Fruit fly (Drosophila melanogaster) whole organism, wandering third instar larva: ENCODE results near the gene grim.

Experiments used
- Abd-B ChIP-seq: fragments of >200 bp; optimal IDR thresholded peaks from 2 replicates; lab custom pipeline; 2017; ENCODE audit warnings: missing biosample characterization, missing genetic modification characterization
- CG32264 ChIP-seq: fragments of 200-800 bp; sonication (Bioruptor generic); optimal IDR thresholded peaks from 2 replicates; lab custom pipeline; 2016; ENCODE audit warnings: missing biosample characterization, missing genetic modification characterization
- CrebA ChIP-seq: fragments of 200-800 bp; sonication (Bioruptor generic); optimal IDR thresholded peaks from 2 replicates; lab custom pipeline; 2016; ENCODE audit warnings: missing biosample characterization, mild to moderate bottlenecking, missing genetic modification characterization, borderline replicate concordance
- Dfd ChIP-seq: fragments of >200 bp; optimal IDR thresholded peaks from 2 replicates; lab custom pipeline; 2017; ENCODE audit warnings: missing biosample characterization, missing genetic modification characterization
- Dif ChIP-seq: fragments of 200-275, 200-300 bp; sonication (Bioruptor generic); optimal IDR thresholded peaks from 2 replicates; lab custom pipeline; 2018; ENCODE audit warnings: missing biosample characterization, missing genetic modification characterization; ENCODE audit not compliant: partially characterized antibody
- GATAd ChIP-seq: sonication (Bioruptor generic); optimal IDR thresholded peaks from 2 replicates; lab custom pipeline; 2016; ENCODE audit warnings: missing biosample characterization, missing genetic modification characterization
- HLH106 ChIP-seq: fragments of 200-800 bp; optimal IDR thresholded peaks from 3 replicates; lab custom pipeline; 2019; ENCODE audit warnings: missing biosample characterization, mild to moderate bottlenecking, missing genetic modification characterization, moderate library complexity
- Hnf4 ChIP-seq: fragments of 200-800 bp; sonication (Bioruptor generic); optimal IDR thresholded peaks from 2 replicates; lab custom pipeline; 2016; ENCODE audit warnings: missing biosample characterization, mild to moderate bottlenecking, missing genetic modification characterization
- Hr78 ChIP-seq: fragments of >200 bp; optimal IDR thresholded peaks from 2 replicates; lab custom pipeline; 2017; ENCODE audit warnings: missing biosample characterization, missing genetic modification characterization
- Jra ChIP-seq: sonication (Bioruptor generic); optimal IDR thresholded peaks from 2 replicates; lab custom pipeline; 2016; ENCODE audit warnings: missing biosample characterization, missing genetic modification characterization
- Mio ChIP-seq: sonication (Bioruptor generic); optimal IDR thresholded peaks from 2 replicates; lab custom pipeline; 2016; ENCODE audit warnings: missing biosample characterization, missing genetic modification characterization
- Myc ChIP-seq: fragments of >200 bp; optimal IDR thresholded peaks from 2 replicates; lab custom pipeline; 2017
- N ChIP-seq: fragments of >200 bp; optimal IDR thresholded peaks from 2 replicates; lab custom pipeline; 2018; ENCODE audit warnings: missing biosample characterization, missing external identifiers, missing genetic modification characterization
- OdsH ChIP-seq: fragments of 200-800 bp; sonication (Bioruptor generic); optimal IDR thresholded peaks from 2 replicates; lab custom pipeline; 2016; ENCODE audit warnings: missing biosample characterization, mild to moderate bottlenecking, missing genetic modification characterization
- Rel ChIP-seq, 2 experiments: fragments of 200-800 bp; sonication (Bioruptor generic) in 1 of 2; optimal IDR thresholded peaks; 2 replicates in 1 of 2; 3 replicates in 1 of 2; lab custom pipeline; 2016 to 2019; ENCODE audit warnings: mild to moderate bottlenecking in 2 of 2, missing biosample characterization in 2 of 2, missing genetic modification characterization in 2 of 2, moderate library complexity in 1 of 2
- Sp1 ChIP-seq: fragments of 200-800 bp; sonication (Bioruptor generic); optimal IDR thresholded peaks from 3 replicates; lab custom pipeline; 2019; ENCODE audit warnings: missing biosample characterization, mild to moderate bottlenecking, missing genetic modification characterization, moderate library complexity
- Vsx2 ChIP-seq: fragments of 200-300, 225-300 bp; sonication (Bioruptor generic); optimal IDR thresholded peaks from 2 replicates; lab custom pipeline; 2018; ENCODE audit warnings: missing biosample characterization, missing genetic modification characterization; ENCODE audit not compliant: partially characterized antibody
- br ChIP-seq: fragments of 200-800 bp; sonication (Bioruptor generic); optimal IDR thresholded peaks from 2 replicates; lab custom pipeline; 2016; ENCODE audit warnings: missing biosample characterization, missing genetic modification characterization
- brk ChIP-seq: fragments of 200-800 bp; sonication (Bioruptor generic); optimal IDR thresholded peaks from 2 replicates; lab custom pipeline; 2016; ENCODE audit warnings: missing biosample characterization, mild to moderate bottlenecking, missing genetic modification characterization
- dl ChIP-seq, 2 experiments: fragments of 175-275, 200-275 bp in 1 of 2; fragments of 200-275 bp in 1 of 2; sonication (Bioruptor generic); optimal IDR thresholded peaks; lab custom pipeline; 2018; ENCODE audit warnings: mild to moderate bottlenecking in 2 of 2, missing biosample characterization in 2 of 2, missing genetic modification characterization in 2 of 2, moderate library complexity in 2 of 2; ENCODE audit not compliant: partially characterized antibody in 2 of 2, insufficient read depth in 1 of 2
- dmrt93B ChIP-seq: fragments of 200-800 bp; sonication (Bioruptor generic); optimal IDR thresholded peaks from 2 replicates; lab custom pipeline; 2018; ENCODE audit warnings: missing biosample characterization, mild to moderate bottlenecking, missing genetic modification characterization
- dsf ChIP-seq: sonication (Bioruptor generic); optimal IDR thresholded peaks from 2 replicates; lab custom pipeline; 2016; ENCODE audit warnings: missing biosample characterization, missing genetic modification characterization, borderline replicate concordance
- ey ChIP-seq: fragments of 200-800 bp; sonication (Bioruptor generic); optimal IDR thresholded peaks from 2 replicates; lab custom pipeline; 2016; ENCODE audit warnings: missing biosample characterization, missing genetic modification characterization
- foxo ChIP-seq, 2 experiments: fragments of 200-800 bp; sonication (Bioruptor generic); optimal IDR thresholded peaks; 2 replicates in 1 of 2; 3 replicates in 1 of 2; lab custom pipeline; 2016 to 2017; ENCODE audit warnings: missing biosample characterization in 2 of 2, missing genetic modification characterization in 2 of 2
- fru ChIP-seq: fragments of 200-800 bp; sonication (Bioruptor generic); optimal IDR thresholded peaks from 3 replicates; lab custom pipeline; 2016; ENCODE audit warnings: missing biosample characterization, mild to moderate bottlenecking, missing genetic modification characterization
- h ChIP-seq: fragments of 200-800 bp; sonication (Bioruptor generic); optimal IDR thresholded peaks from 3 replicates; lab custom pipeline; 2016; ENCODE audit warnings: missing biosample characterization, mild to moderate bottlenecking, missing genetic modification characterization
- lola ChIP-seq: fragments of >200 bp; optimal IDR thresholded peaks from 2 replicates; lab custom pipeline; 2017; ENCODE audit warnings: missing biosample characterization, missing genetic modification characterization
- pan ChIP-seq: fragments of >200 bp; optimal IDR thresholded peaks from 2 replicates; lab custom pipeline; 2017
- psq ChIP-seq: fragments of 200-800 bp; sonication (Bioruptor generic); optimal IDR thresholded peaks from 3 replicates; lab custom pipeline; 2017; ENCODE audit warnings: missing biosample characterization, mild to moderate bottlenecking, missing genetic modification characterization, moderate library complexity
- rgr ChIP-seq: fragments of 200-800 bp; sonication (Bioruptor generic); optimal IDR thresholded peaks from 3 replicates; lab custom pipeline; 2016; ENCODE audit warnings: missing biosample characterization, mild to moderate bottlenecking, missing genetic modification characterization
- tai ChIP-seq: sonication (Bioruptor generic); optimal IDR thresholded peaks from 2 replicates; lab custom pipeline; 2016; ENCODE audit warnings: missing biosample characterization, missing genetic modification characterization
- usp ChIP-seq: fragments of >200 bp; optimal IDR thresholded peaks from 2 replicates; lab custom pipeline; 2017; ENCODE audit warnings: missing biosample characterization, missing genetic modification characterization
- woc ChIP-seq: sonication (Bioruptor generic); optimal IDR thresholded peaks from 2 replicates; lab custom pipeline; 2016; ENCODE audit warnings: missing biosample characterization, mild to moderate bottlenecking, missing genetic modification characterization

grim gene

DNA sequence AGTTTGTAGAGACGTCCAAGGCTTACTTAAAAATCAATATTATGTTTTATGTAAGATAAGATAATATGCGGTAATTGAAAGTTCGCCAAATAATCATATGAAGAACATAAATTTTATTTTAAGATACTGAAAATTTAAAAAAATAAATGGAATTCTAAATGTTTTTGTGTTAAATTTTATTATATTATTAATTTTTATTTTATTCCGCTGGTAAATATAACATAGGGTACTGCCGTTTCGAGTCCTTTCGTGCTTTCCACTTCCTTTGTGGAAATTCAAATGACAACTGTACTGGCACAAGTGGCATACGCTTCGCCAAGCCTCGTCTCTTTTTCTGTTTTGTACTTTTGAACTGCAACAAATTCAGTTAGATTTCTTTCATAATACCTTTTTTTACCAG, 31.1 kb downstream of the grim start:
- no peak for TF ChIP-seq fru (GFP tag; lab: Kevin White, UChicago)
- no peak for TF ChIP-seq Sp1 (GFP tag; lab: Kevin White, UChicago)
- TF ChIP-seq foxo (GFP tag; optimal IDR thresholded peaks at IDR 0.05; lab: Kevin White, UChicago): no peak
- no peak for TF ChIP-seq Vsx2
- TF ChIP-seq, all 38 proteins: peak for 0

DNA sequence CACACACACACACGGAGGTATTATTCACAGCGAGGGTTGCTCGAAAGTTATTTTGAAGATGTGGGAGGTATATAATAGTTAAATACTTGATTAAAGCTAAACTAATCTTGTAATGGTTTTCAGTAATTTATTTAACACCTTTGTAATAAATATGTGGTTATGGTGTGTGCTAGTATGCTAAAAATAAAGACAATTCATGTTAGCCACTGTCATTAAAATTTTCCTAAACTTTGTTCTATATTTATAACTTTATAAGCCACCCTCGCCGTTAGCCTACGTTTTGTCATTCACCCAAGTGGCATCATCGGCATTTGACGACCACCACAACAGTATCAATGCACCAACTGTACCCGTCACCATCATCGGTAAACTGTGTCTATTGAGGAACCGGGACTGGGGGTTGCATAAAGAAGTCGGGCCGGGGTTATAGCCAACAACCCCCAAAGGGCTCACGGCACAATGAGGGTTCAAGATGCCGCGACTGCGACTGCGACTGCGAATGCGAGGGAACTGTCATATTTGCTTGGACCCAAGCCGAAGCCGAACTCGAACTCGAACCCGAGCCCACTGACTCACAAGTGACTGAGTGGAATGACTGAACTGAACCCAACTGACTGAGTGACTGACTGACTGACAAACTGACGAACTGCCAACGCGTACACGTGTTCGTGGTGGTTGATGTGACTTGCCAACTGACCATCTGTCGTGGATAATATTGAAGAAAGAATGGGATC, 31.7 kb downstream of the grim start:
- TF ChIP-seq Mio: no peak
- peak; percentile 46 for TF ChIP-seq h (GFP tag; lab: Kevin White, UChicago)
- TF ChIP-seq fru (GFP tag; lab: Kevin White, UChicago): peak; percentile 47
- TF ChIP-seq foxo (GFP tag; optimal IDR thresholded peaks at IDR 0.05; lab: Kevin White, UChicago): peak in 1 of 2 experiments; percentile 34
- TF ChIP-seq Rel (GFP tag; optimal IDR thresholded peaks at IDR 0.05; lab: Kevin White, UChicago): no peak
- no peak for TF ChIP-seq Rel (tag; optimal IDR thresholded peaks at IDR 0.05; lab: Kevin White, UChicago)
- TF ChIP-seq ey: peak; percentile 8
- TF ChIP-seq dl (GFP tag; optimal IDR thresholded peaks at IDR 0.05; lab: Kevin White, UChicago; ENCODE audit: insufficient read depth in 1 of 2, partially characterized antibody in 2 of 2): no peak
- peak; percentile 47 for TF ChIP-seq HLH106 (tag; lab: Kevin White, UChicago)
- TF ChIP-seq woc (GFP tag; lab: Kevin White, UChicago): peak; percentile 33
- no peak for TF ChIP-seq Abd-B

DNA sequence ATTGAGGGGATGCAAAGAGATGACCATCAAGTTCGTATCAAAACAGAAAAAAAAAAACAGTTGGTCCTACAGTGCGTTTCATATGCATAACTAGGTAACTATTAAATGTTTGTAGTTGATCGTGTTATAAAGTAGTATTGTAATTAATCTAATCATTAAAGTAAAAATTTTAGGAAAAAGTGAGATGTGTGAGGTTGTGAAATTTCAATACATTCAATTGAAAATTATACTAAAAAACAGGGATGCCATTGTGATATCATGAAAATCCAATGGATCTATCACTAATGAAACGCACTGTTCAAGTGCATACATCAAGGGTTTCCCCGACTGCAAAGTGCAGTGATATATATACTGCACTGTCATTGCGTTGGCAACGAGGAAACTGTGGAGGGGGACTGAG, 33.3 kb downstream of the grim start:
- TF ChIP-seq Dfd (GFP tag; lab: Kevin White, UChicago): no peak
- TF ChIP-seq usp (GFP tag; lab: Kevin White, UChicago): no peak
- TF ChIP-seq OdsH: no peak
- TF ChIP-seq Hr78 (GFP tag; lab: Kevin White, UChicago): no peak
- no peak for TF ChIP-seq CG32264 (GFP tag; lab: Kevin White, UChicago)
- no peak for TF ChIP-seq N (GFP tag; lab: Kevin White, UChicago)
- TF ChIP-seq tai (GFP tag; lab: Kevin White, UChicago): no peak
- no peak for TF ChIP-seq rgr (GFP tag; lab: Kevin White, UChicago)
- no peak for TF ChIP-seq Dif (GFP tag; lab: Kevin White, UChicago)

DNA sequence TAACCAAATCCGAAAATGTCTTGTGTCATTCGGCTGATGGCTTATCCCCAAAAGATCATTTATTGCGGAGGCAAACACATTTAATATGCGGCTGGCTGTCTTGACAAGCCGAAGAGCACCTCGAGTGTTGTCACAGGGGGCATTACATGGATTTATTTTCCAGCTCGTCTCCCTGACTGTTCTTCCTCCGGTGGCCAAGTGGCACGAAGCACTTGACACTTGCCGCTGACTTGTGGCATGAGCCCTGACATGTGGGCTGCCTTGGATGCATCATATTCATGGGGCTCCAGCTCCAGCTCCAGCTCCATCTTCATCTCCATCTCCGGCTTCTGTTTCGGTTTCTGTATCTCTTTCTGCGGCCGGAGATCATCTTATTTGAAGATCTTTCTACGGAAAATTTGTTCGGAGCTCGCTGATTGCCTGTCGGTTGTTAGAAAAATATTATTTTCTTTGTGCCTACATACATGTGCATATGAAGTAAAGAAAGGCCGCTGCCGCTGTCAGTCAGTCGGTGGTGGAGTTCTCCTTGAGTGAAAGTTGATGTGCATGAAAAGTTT, 36.1 kb downstream of the grim start:
- TF ChIP-seq br (GFP tag; lab: Kevin White, UChicago): no peak
- no peak for TF ChIP-seq brk (GFP tag; lab: Kevin White, UChicago)
- no peak for TF ChIP-seq Sp1 (GFP tag; lab: Kevin White, UChicago)
- TF ChIP-seq OdsH: no peak
- no peak for TF ChIP-seq Abd-B
- TF ChIP-seq lola: no peak
- no peak for TF ChIP-seq Mio
- TF ChIP-seq GATAd (GFP tag; lab: Kevin White, UChicago): no peak
- no peak for TF ChIP-seq Vsx2
- TF ChIP-seq rgr (GFP tag; lab: Kevin White, UChicago): no peak
- TF ChIP-seq Hnf4 (GFP tag; lab: Kevin White, UChicago): no peak
- no peak for TF ChIP-seq Myc (lab: Kevin White, UChicago)
- TF ChIP-seq N (GFP tag; lab: Kevin White, UChicago): no peak
- no peak for TF ChIP-seq woc (GFP tag; lab: Kevin White, UChicago)
- TF ChIP-seq tai (GFP tag; lab: Kevin White, UChicago): no peak
- no peak for TF ChIP-seq HLH106 (tag; lab: Kevin White, UChicago)
- no peak for TF ChIP-seq pan
- TF ChIP-seq psq: no peak
- TF ChIP-seq foxo (GFP tag; optimal IDR thresholded peaks at IDR 0.05; lab: Kevin White, UChicago): no peak

DNA sequence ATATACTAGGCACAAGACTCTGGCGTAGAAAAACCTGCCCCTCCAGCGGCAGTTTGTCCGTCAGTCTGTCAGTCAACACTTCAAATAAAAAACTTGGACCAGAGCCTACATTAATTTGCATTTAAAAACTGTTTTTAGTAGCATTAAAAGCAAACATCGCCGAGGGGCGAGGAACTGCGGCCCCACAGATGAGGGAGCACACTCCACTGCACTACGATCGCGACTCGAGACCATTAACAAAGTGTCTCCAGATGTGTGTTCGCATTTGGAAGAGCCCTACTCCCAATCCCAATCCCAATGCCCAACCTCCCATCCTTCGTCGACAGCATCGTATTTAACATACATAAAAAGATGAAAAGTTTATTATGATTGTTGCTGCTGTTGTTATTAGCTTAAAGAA, 37.8 kb downstream of the grim start:
- TF ChIP-seq woc (GFP tag; lab: Kevin White, UChicago): no peak
- no peak for TF ChIP-seq Rel (GFP tag; optimal IDR thresholded peaks at IDR 0.05; lab: Kevin White, UChicago)
- TF ChIP-seq Rel (tag; optimal IDR thresholded peaks at IDR 0.05; lab: Kevin White, UChicago): no peak
- no peak for TF ChIP-seq usp (GFP tag; lab: Kevin White, UChicago)
- TF ChIP-seq Jra: no peak
- TF ChIP-seq Sp1 (GFP tag; lab: Kevin White, UChicago): no peak
- TF ChIP-seq dmrt93B: no peak
- no peak for TF ChIP-seq pan
- TF ChIP-seq dsf (GFP tag; lab: Kevin White, UChicago): no peak
- TF ChIP-seq Mio: no peak
- TF ChIP-seq CrebA (GFP tag; lab: Kevin White, UChicago): no peak
